Fruit fly (Drosophila melanogaster) whole organism, embryonic: Measurements from ENCODE around the gene Cyt-c-p.
A peak's percentile ranks its signal among the peaks of the same experiment; 100 is the strongest.

Source experiments
- Abd-B ChIP-seq: fragments of 200-800 bp; sonication (Bioruptor generic); optimal IDR thresholded peaks from 2 replicates; lab custom pipeline; 2018; ENCODE audit warnings: missing biosample characterization, mild to moderate bottlenecking, missing genetic modification characterization, moderate library complexity
- Adf1 ChIP-seq: fragments of 200-800 bp; sonication (Bioruptor generic); IDR thresholded peaks from 2 replicates; pipeline ENCODE4 v1.3.6; 2022; ENCODE audit warnings: missing biosample characterization, missing genetic modification characterization
- B-H1 ChIP-seq: fragments of 200-800 bp; sonication (Bioruptor generic); IDR thresholded peaks from 3 replicates; pipeline ENCODE4 v1.3.6; 2022; ENCODE audit warnings: missing biosample characterization, missing genetic modification characterization
- CG10543 ChIP-seq: fragments of 200-800 bp; sonication (Bioruptor generic); optimal IDR thresholded peaks from 3 replicates; lab custom pipeline; 2017; ENCODE audit warnings: missing biosample characterization, mild to moderate bottlenecking, missing genetic modification characterization, moderate library complexity
- CG10654 ChIP-seq: fragments of 200-800 bp; sonication (Bioruptor generic); optimal IDR thresholded peaks from 2 replicates; lab custom pipeline; 2016; ENCODE audit warnings: missing biosample characterization, missing genetic modification characterization
- CG12104 ChIP-seq: fragments of 200-800 bp; sonication (Bioruptor generic); optimal IDR thresholded peaks from 3 replicates; lab custom pipeline; 2016; ENCODE audit warnings: missing biosample characterization, missing genetic modification characterization
- CG12299 ChIP-seq: fragments of 200-800 bp; sonication (Bioruptor generic); optimal IDR thresholded peaks from 2 replicates; lab custom pipeline; 2018; ENCODE audit warnings: missing biosample characterization, mild to moderate bottlenecking, missing genetic modification characterization
- CG1603 ChIP-seq: fragments of 200-800 bp; sonication (Bioruptor generic); optimal IDR thresholded peaks from 2 replicates; lab custom pipeline; 2019; ENCODE audit warnings: missing biosample characterization, mild to moderate bottlenecking, missing genetic modification characterization, moderate library complexity
- CG16779 ChIP-seq: fragments of 200-800 bp; sonication (Bioruptor generic); IDR thresholded peaks from 2 replicates; pipeline ENCODE4 v1.3.6; 2022; ENCODE audit warnings: missing biosample characterization, missing genetic modification characterization
- CG18599 ChIP-seq: fragments of 200-800 bp; sonication (Bioruptor generic); optimal IDR thresholded peaks from 3 replicates; lab custom pipeline; 2017; ENCODE audit warnings: missing biosample characterization, missing genetic modification characterization, mild to moderate bottlenecking, moderate library complexity, missing genetic modification reagents
- CG2889 ChIP-seq: fragments of 200-800 bp; sonication (Bioruptor generic); IDR thresholded peaks from 3 replicates; pipeline ENCODE4 v1.3.6; 2022; ENCODE audit warnings: missing biosample characterization, missing genetic modification characterization
- CG3163 ChIP-seq: fragments of 200-800 bp; sonication (Bioruptor generic); optimal IDR thresholded peaks from 3 replicates; lab custom pipeline; 2016; ENCODE audit warnings: missing biosample characterization, missing genetic modification characterization
- CG33213 ChIP-seq: fragments of 200-800 bp; sonication (Bioruptor generic); optimal IDR thresholded peaks from 3 replicates; lab custom pipeline; 2016; ENCODE audit warnings: missing biosample characterization, missing genetic modification characterization
- CG3726 ChIP-seq: fragments of 200-800 bp; sonication (Bioruptor generic); IDR thresholded peaks from 3 replicates; pipeline ENCODE4, ENCODE4 v1.3.6; 2022; ENCODE audit warnings: missing biosample characterization, missing genetic modification characterization
- CG4854 ChIP-seq: fragments of 200-800 bp; sonication (Bioruptor generic); optimal IDR thresholded peaks from 2 replicates; lab custom pipeline; 2016; ENCODE audit warnings: missing biosample characterization, missing genetic modification characterization, inconsistent platforms
- CG7556 ChIP-seq: fragments of 200-800 bp; sonication (Bioruptor generic); optimal IDR thresholded peaks from 2 replicates; lab custom pipeline; 2017; ENCODE audit warnings: missing biosample characterization, mild to moderate bottlenecking, missing genetic modification characterization
- CG8359 ChIP-seq: fragments of 200-800 bp; sonication (Bioruptor generic); optimal IDR thresholded peaks from 2 replicates; lab custom pipeline; 2017; ENCODE audit warnings: missing biosample characterization, mild to moderate bottlenecking, missing genetic modification characterization, borderline replicate concordance
- Camta ChIP-seq: fragments of 200-800 bp; sonication (Bioruptor generic); optimal IDR thresholded peaks from 2 replicates; lab custom pipeline; 2016; ENCODE audit warnings: missing biosample characterization, missing genetic modification characterization
- Dbx ChIP-seq: fragments of 200-800 bp; sonication (Bioruptor generic); IDR thresholded peaks from 3 replicates; pipeline ENCODE4 v1.3.6; 2022; ENCODE audit warnings: missing biosample characterization, missing genetic modification characterization
- Doc3 ChIP-seq: fragments of 200-800 bp; sonication (Bioruptor generic); IDR thresholded peaks from 3 replicates; pipeline ENCODE4 v1.3.6; 2022; ENCODE audit warnings: missing biosample characterization, missing genetic modification characterization; ENCODE audit not compliant: partially characterized antibody
- Mrtf ChIP-seq: fragments of 200-800 bp; sonication (Bioruptor generic); IDR thresholded peaks from 3 replicates; pipeline ENCODE4 v1.3.6; 2022; ENCODE audit warnings: missing biosample characterization, missing genetic modification characterization
- Neu2 ChIP-seq: fragments of 200-800 bp; sonication (Bioruptor generic); optimal IDR thresholded peaks from 3 replicates; lab custom pipeline; 2016; ENCODE audit warnings: missing biosample characterization, missing genetic modification characterization, borderline replicate concordance
- Nf-YA ChIP-seq: fragments of 200-800 bp; sonication (Bioruptor generic); IDR thresholded peaks from 2 replicates; pipeline ENCODE4 v1.3.6; 2022; ENCODE audit warnings: missing biosample characterization, missing genetic modification characterization
- Nf-YC ChIP-seq: fragments of 200-800 bp; optimal IDR thresholded peaks from 3 replicates; lab custom pipeline; 2019; ENCODE audit warnings: missing biosample characterization, mild to moderate bottlenecking, missing genetic modification characterization, moderate library complexity
- Oaz ChIP-seq: fragments of 200-800 bp; sonication (Bioruptor generic); IDR thresholded peaks from 2 replicates; pipeline ENCODE4 v1.3.6; 2022; ENCODE audit warnings: missing biosample characterization, missing genetic modification characterization
- Poxn ChIP-seq: fragments of 200-800 bp; sonication (Bioruptor generic); IDR thresholded peaks from 2 replicates; pipeline ENCODE4 v1.3.6; 2022; ENCODE audit warnings: missing biosample characterization, missing genetic modification characterization
- Rfx ChIP-seq: fragments of 200-800 bp; sonication (Bioruptor generic); IDR thresholded peaks from 2 replicates; pipeline ENCODE4 v1.3.6; 2022; ENCODE audit warnings: missing biosample characterization, missing genetic modification characterization
- Scr ChIP-seq: fragments of 200-800 bp; sonication (Bioruptor generic); IDR thresholded peaks from 2 replicates; pipeline ENCODE4 v1.3.6; 2022; ENCODE audit warnings: missing biosample characterization, missing genetic modification characterization; ENCODE audit not compliant: partially characterized antibody
- Sox102F ChIP-seq: fragments of 200-800 bp; sonication (Bioruptor generic); optimal IDR thresholded peaks from 2 replicates; lab custom pipeline; 2018; ENCODE audit warnings: missing biosample characterization, mild to moderate bottlenecking, missing genetic modification characterization, moderate library complexity
- Spps ChIP-seq: fragments of 200-800 bp; sonication (Bioruptor generic); optimal IDR thresholded peaks from 2 replicates; lab custom pipeline; 2018; ENCODE audit warnings: missing biosample characterization, mild to moderate bottlenecking, missing genetic modification characterization
- Usf ChIP-seq: fragments of 200-800 bp; sonication (Bioruptor generic); optimal IDR thresholded peaks from 2 replicates; lab custom pipeline; 2017; ENCODE audit warnings: missing genotype, missing biosample characterization, missing genetic modification characterization
- Vsx1 ChIP-seq: fragments of 200-800 bp; sonication (Bioruptor generic); optimal IDR thresholded peaks from 2 replicates; lab custom pipeline; 2017; ENCODE audit warnings: missing biosample characterization, mild to moderate bottlenecking, missing genetic modification characterization, missing genetic modification reagents
- bigmax ChIP-seq: fragments of 200-800 bp; sonication (Bioruptor generic); optimal IDR thresholded peaks from 2 replicates; lab custom pipeline; 2018; ENCODE audit warnings: missing biosample characterization, mild to moderate bottlenecking, missing genetic modification characterization
- chif ChIP-seq, 2 experiments: fragments of 200-800 bp; sonication (Bioruptor generic); optimal IDR thresholded peaks; 3 replicates each; lab custom pipeline; 2016; ENCODE audit warnings: missing biosample characterization in 2 of 2, missing genetic modification characterization in 2 of 2
- dimm ChIP-seq: fragments of 200-800 bp; sonication (Bioruptor generic); IDR thresholded peaks from 2 replicates; pipeline ENCODE4 v1.3.6; 2022; ENCODE audit warnings: missing biosample characterization, missing genetic modification characterization
- fd64A ChIP-seq: fragments of 200-800 bp; sonication (Bioruptor generic); optimal IDR thresholded peaks from 3 replicates; lab custom pipeline; 2018; ENCODE audit warnings: missing biosample characterization, mild to moderate bottlenecking, missing genetic modification characterization
- hth ChIP-seq: fragments of >200 bp; optimal IDR thresholded peaks from 2 replicates; lab custom pipeline; 2017; ENCODE audit warnings: inconsistent platforms
- jigr1 ChIP-seq: fragments of 200-800 bp; sonication (Bioruptor generic); IDR thresholded peaks from 3 replicates; pipeline ENCODE4 v1.3.6; 2022; ENCODE audit warnings: missing biosample characterization, missing genetic modification characterization
- knrl ChIP-seq: fragments of 200-800 bp; sonication (Bioruptor generic); IDR thresholded peaks from 3 replicates; pipeline ENCODE4 v1.3.6; 2022; ENCODE audit warnings: missing biosample characterization, missing genetic modification characterization; ENCODE audit not compliant: partially characterized antibody
- mam ChIP-seq: fragments of 200-800 bp; sonication (Bioruptor generic); optimal IDR thresholded peaks from 3 replicates; lab custom pipeline; 2016; ENCODE audit warnings: missing biosample characterization, missing genetic modification characterization
- mirr ChIP-seq: fragments of 200-800 bp; sonication (Bioruptor generic); optimal IDR thresholded peaks from 3 replicates; lab custom pipeline; 2018; ENCODE audit warnings: missing biosample characterization, mild to moderate bottlenecking, missing genetic modification characterization
- nom ChIP-seq: fragments of 200-800 bp; sonication (Bioruptor generic); optimal IDR thresholded peaks from 2 replicates; lab custom pipeline; 2017; ENCODE audit warnings: missing biosample characterization, missing genetic modification characterization, mild to moderate bottlenecking, moderate library complexity, missing genetic modification reagents
- repo ChIP-seq: fragments of 200-800 bp; sonication (Bioruptor generic); optimal IDR thresholded peaks from 2 replicates; lab custom pipeline; 2016; ENCODE audit warnings: missing biosample characterization, missing genetic modification characterization
- run ChIP-seq: fragments of 200-800 bp; sonication (Bioruptor generic); optimal IDR thresholded peaks from 3 replicates; lab custom pipeline; 2018; ENCODE audit warnings: missing biosample characterization, mild to moderate bottlenecking, missing genetic modification characterization
- salm ChIP-seq: fragments of 200-800 bp; sonication (Bioruptor generic); optimal IDR thresholded peaks from 2 replicates; lab custom pipeline; 2018; ENCODE audit warnings: missing biosample characterization, mild to moderate bottlenecking, missing genetic modification characterization
- sima ChIP-seq: fragments of 200-800 bp; sonication (Bioruptor generic); optimal IDR thresholded peaks from 2 replicates; lab custom pipeline; 2016; ENCODE audit warnings: missing biosample characterization, missing genetic modification characterization
- tgo ChIP-seq: fragments of 200-800 bp; sonication (Bioruptor generic); IDR thresholded peaks from 3 replicates; pipeline ENCODE4 v1.3.6; 2022; ENCODE audit warnings: missing biosample characterization, missing genetic modification characterization
- tll ChIP-seq, 2 experiments: fragments of 200-800 bp in 1 of 2; fragments of >200 bp in 1 of 2; sonication (Bioruptor generic) in 1 of 2; optimal IDR thresholded peaks; 2 replicates each; lab custom pipeline; 2017 to 2019; ENCODE audit warnings: missing biosample characterization in 2 of 2, missing genetic modification characterization in 2 of 2, mild to moderate bottlenecking in 1 of 2, moderate library complexity in 1 of 2
- trem ChIP-seq: fragments of 200-800 bp; optimal IDR thresholded peaks from 3 replicates; lab custom pipeline; 2019; ENCODE audit warnings: missing biosample characterization, mild to moderate bottlenecking, missing genetic modification characterization, moderate library complexity
- zfh1 ChIP-seq: fragments of 200-800 bp; sonication (Bioruptor generic); IDR thresholded peaks from 3 replicates; pipeline ENCODE4 v1.3.6; 2022; ENCODE audit warnings: missing biosample characterization, missing genetic modification characterization

The Cyt-c-p gene

DNA sequence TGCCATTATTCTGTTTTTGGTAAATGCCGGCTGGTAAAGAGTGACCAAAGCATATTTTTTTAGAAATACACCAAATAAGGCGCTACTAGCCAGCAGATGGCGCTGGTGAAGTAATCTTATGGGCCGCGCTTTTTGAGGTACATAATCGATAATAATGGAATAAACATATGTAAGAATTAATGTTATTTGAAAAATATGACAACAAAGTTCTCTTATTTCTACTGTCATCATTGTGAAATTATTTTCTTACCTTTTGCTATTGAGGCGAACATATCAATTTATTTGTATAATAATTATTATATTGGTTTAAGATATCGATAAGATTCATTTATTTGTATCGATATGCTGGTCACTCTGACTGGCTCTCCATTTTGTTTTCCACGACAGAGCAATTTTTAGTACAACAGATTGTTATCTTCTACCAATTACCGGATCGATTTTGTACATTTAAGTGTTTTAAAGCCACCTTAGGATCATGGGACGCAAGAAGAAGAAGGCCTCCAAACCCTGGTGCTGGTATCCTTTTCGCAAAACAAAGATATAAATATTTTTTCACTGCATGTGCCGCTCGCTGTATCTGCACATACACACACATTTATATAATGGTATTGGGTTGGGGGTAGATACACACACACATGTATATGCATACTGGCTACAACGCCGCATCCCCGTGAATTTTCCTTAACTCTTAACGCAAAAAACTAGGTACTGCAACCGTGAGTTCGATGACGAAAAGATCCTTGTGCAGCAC, 23.5 kb downstream of the Cyt-c-p start, which contains the start of the genes LSm7 and BuGZ (continued):
- no peak for TF ChIP-seq CG18599 (GFP tag; lab: Kevin White, UChicago)
- TF ChIP-seq tll (GFP tag; optimal IDR thresholded peaks at IDR 0.05; lab: Kevin White, UChicago), result no peak
- peak; percentile 49; the same call in 2 of the 3 replicates for TF ChIP-seq Doc3 (GFP tag; lab: Robert Waterston, UW)
- TF ChIP-seq knrl (GFP tag; lab: Robert Waterston, UW), result peak; percentile 66
- TF ChIP-seq Nf-YC (tag; lab: Kevin White, UChicago), result no peak
- TF ChIP-seq Dbx (GFP tag; lab: Robert Waterston, UW), result no peak; the same call in 2 of the 3 replicates
- TF ChIP-seq CG3163 (GFP tag; lab: Kevin White, UChicago), result no peak
- TF ChIP-seq B-H1 (GFP tag; lab: Robert Waterston, UW), result no peak
- TF ChIP-seq chif (GFP tag; optimal IDR thresholded peaks at IDR 0.05; lab: Kevin White, UChicago), result peak in 1 of 2 experiments; percentile 19
- TF ChIP-seq hth (lab: Kevin White, UChicago), result no peak
- TF ChIP-seq run, result no peak
- no peak for TF ChIP-seq Neu2 (GFP tag; lab: Kevin White, UChicago)
- no peak for TF ChIP-seq Poxn (GFP tag; lab: Robert Waterston, UW)
- TF ChIP-seq sima (GFP tag; lab: Kevin White, UChicago), result no peak
- TF ChIP-seq zfh1, result no peak
- no peak for TF ChIP-seq CG1603 (tag; lab: Kevin White, UChicago)
- TF ChIP-seq Scr (GFP tag; lab: Robert Waterston, UW), result peak; percentile 75
- peak; percentile 3 for TF ChIP-seq CG12299 (tag; lab: Kevin White, UChicago)
- TF ChIP-seq Camta (GFP tag; lab: Kevin White, UChicago), result peak; percentile 25
- peak; percentile 3 for TF ChIP-seq salm (tag; lab: Kevin White, UChicago)
- no peak for TF ChIP-seq CG10654 (GFP tag; lab: Kevin White, UChicago)
- TF ChIP-seq CG33213 (GFP tag; lab: Kevin White, UChicago), result peak; percentile 58
- TF ChIP-seq Abd-B (GFP tag; lab: Kevin White, UChicago), result no peak
- no peak for TF ChIP-seq Oaz (GFP tag; lab: Robert Waterston, UW)
- TF ChIP-seq Rfx (GFP tag; lab: Robert Waterston, UW), result peak; percentile 59
- no peak for TF ChIP-seq Usf (GFP tag; lab: Kevin White, UChicago)
- no peak for TF ChIP-seq tgo
- peak; percentile 57 for TF ChIP-seq CG12104 (GFP tag; lab: Kevin White, UChicago)
- no peak for TF ChIP-seq mirr (GFP tag; lab: Kevin White, UChicago)
- TF ChIP-seq Nf-YA (GFP tag; lab: Robert Waterston, UW), result no peak
- TF ChIP-seq CG8359 (GFP tag; lab: Kevin White, UChicago), result no peak
- no peak for TF ChIP-seq dimm
- TF ChIP-seq CG3726 (GFP tag; lab: Robert Waterston, UW), result no peak
- no peak for TF ChIP-seq CG16779 (GFP tag; lab: Robert Waterston, UW)
- TF ChIP-seq fd64A (GFP tag; lab: Kevin White, UChicago), result no peak
- TF ChIP-seq Mrtf (GFP tag; lab: Robert Waterston, UW), result no peak
- no peak for TF ChIP-seq mam (GFP tag; lab: Kevin White, UChicago)
- no peak for TF ChIP-seq Vsx1
- no peak for TF ChIP-seq repo (GFP tag; lab: Kevin White, UChicago)
- no peak; the same call in 1 of the 2 replicates for TF ChIP-seq Adf1 (GFP tag; lab: Robert Waterston, UW)
- no peak for TF ChIP-seq Sox102F (GFP tag; lab: Kevin White, UChicago)
- TF ChIP-seq jigr1 (GFP tag; lab: Robert Waterston, UW), result no peak
- no peak for TF ChIP-seq nom
- no peak for TF ChIP-seq CG4854 (GFP tag; lab: Kevin White, UChicago)
- TF ChIP-seq CG10543 (GFP tag; lab: Kevin White, UChicago), result peak; percentile 12
- no peak for TF ChIP-seq Spps (tag; lab: Kevin White, UChicago)
- peak; percentile 92 for TF ChIP-seq trem (tag; lab: Kevin White, UChicago)
- TF ChIP-seq CG7556 (GFP tag; lab: Kevin White, UChicago), result no peak
- no peak for TF ChIP-seq bigmax
- no peak for TF ChIP-seq CG2889 (GFP tag; lab: Robert Waterston, UW)
